Fruit fly (Drosophila melanogaster) whole organism, embryonic: Measurements from ENCODE around the gene TwdlL.

Experiments
- Dip2 ChIP-seq: fragments of 200-800 bp; sonication (Bioruptor generic); IDR thresholded peaks from 2 replicates; pipeline ENCODE4 v1.3.6; 2022; ENCODE audit warnings: missing biosample characterization, missing genetic modification characterization
- Doc2 ChIP-seq: fragments of 200-800 bp; sonication (Bioruptor generic); IDR thresholded peaks from 2 replicates; pipeline ENCODE4 v1.3.6; 2022; ENCODE audit warnings: missing biosample characterization, missing genetic modification characterization
- NK7.1 ChIP-seq: fragments of 200-800 bp; sonication (Bioruptor generic); optimal IDR thresholded peaks from 3 replicates; lab custom pipeline; 2016; ENCODE audit warnings: missing biosample characterization, missing genetic modification characterization
- Sox102F ChIP-seq: fragments of 200-800 bp; sonication (Bioruptor generic); optimal IDR thresholded peaks from 2 replicates; lab custom pipeline; 2018; ENCODE audit warnings: missing biosample characterization, mild to moderate bottlenecking, missing genetic modification characterization, moderate library complexity
- bbx ChIP-seq: fragments of 200-800 bp; sonication (Bioruptor generic); IDR thresholded peaks from 2 replicates; pipeline ENCODE4 v1.3.6; 2022; ENCODE audit warnings: missing biosample characterization, missing genetic modification characterization; ENCODE audit not compliant: partially characterized antibody
- hbn ChIP-seq: fragments of 200-800 bp; sonication (Bioruptor generic); IDR thresholded peaks from 2 replicates; pipeline ENCODE4 v1.3.6; 2022; ENCODE audit warnings: missing biosample characterization, missing genetic modification characterization; ENCODE audit not compliant: partially characterized antibody
- insv ChIP-seq, 2 experiments: fragments of 200-800 bp; sonication (Bioruptor generic); optimal IDR thresholded peaks; 3 replicates each; lab custom pipeline; 2016 to 2018; ENCODE audit warnings: missing biosample characterization in 2 of 2, missing genetic modification characterization in 2 of 2
- lola ChIP-seq, 3 experiments: fragments of >200 bp in 2 of 3; fragments of 200-800 bp in 1 of 3; sonication (Bioruptor generic) in 1 of 3; optimal IDR thresholded peaks; 2 replicates each; lab custom pipeline; 2017 to 2019; ENCODE audit warnings: missing biosample characterization in 3 of 3, missing genetic modification characterization in 3 of 3, mild to moderate bottlenecking in 1 of 3, moderate library complexity in 1 of 3
- oc ChIP-seq: fragments of 200-800 bp; sonication (Bioruptor generic); optimal IDR thresholded peaks from 2 replicates; lab custom pipeline; 2018; ENCODE audit warnings: missing biosample characterization, mild to moderate bottlenecking, missing genetic modification characterization, moderate library complexity
- pfk ChIP-seq: fragments of 200-800 bp; sonication (Bioruptor generic); optimal IDR thresholded peaks from 2 replicates; lab custom pipeline; 2018; ENCODE audit warnings: missing biosample characterization, mild to moderate bottlenecking, missing genetic modification characterization, moderate library complexity

dm6 chr3R:26654594-26654993, 29.1 kb upstream of the TwdlL start:
- no peak for TF ChIP-seq bbx (GFP tag; lab: Robert Waterston, UW)
- no peak for TF ChIP-seq oc (tag; lab: Kevin White, UChicago)
- TF ChIP-seq hbn (GFP tag; lab: Robert Waterston, UW): no peak
- TF ChIP-seq lola (GFP tag; optimal IDR thresholded peaks at IDR 0.05; lab: Kevin White, UChicago): no peak
- peak; percentile 9; the same call in 1 of the 2 replicates for TF ChIP-seq Doc2
- no peak for TF ChIP-seq pfk (GFP tag; lab: Kevin White, UChicago)
- peak; percentile 61 for TF ChIP-seq Sox102F
- no peak for TF ChIP-seq insv (GFP tag; optimal IDR thresholded peaks at IDR 0.05; lab: Kevin White, UChicago)
- TF ChIP-seq Dip2 (GFP tag; lab: Robert Waterston, UW): no peak
- TF ChIP-seq NK7.1 (GFP tag; lab: Kevin White, UChicago): no peak
